Fruit fly (Drosophila melanogaster) whole organism, prepupa: Measurements from ENCODE around the gene CG13707.

Experiments
- CG16779 ChIP-seq: fragments of 200-800 bp; sonication (Bioruptor generic); optimal IDR thresholded peaks from 3 replicates; lab custom pipeline; 2017; ENCODE audit warnings: missing biosample characterization, mild to moderate bottlenecking, missing genetic modification characterization
- CG6854 ChIP-seq: fragments of 200-800 bp; sonication (Bioruptor generic); optimal IDR thresholded peaks from 2 replicates; lab custom pipeline; 2017; ENCODE audit warnings: missing biosample characterization, mild to moderate bottlenecking, missing genetic modification characterization
- CG7368 ChIP-seq: fragments of 200-800 bp; sonication (Bioruptor generic); optimal IDR thresholded peaks from 3 replicates; lab custom pipeline; 2016; ENCODE audit warnings: missing biosample characterization, missing genetic modification characterization
- CG8119 ChIP-seq: fragments of 200-800 bp; sonication (Bioruptor generic); IDR thresholded peaks from 3 replicates; pipeline ENCODE4 v1.3.6; 2022; ENCODE audit warnings: missing biosample characterization, missing genetic modification characterization
- Eip93F ChIP-seq: fragments of 200-800 bp; sonication (Bioruptor generic); optimal IDR thresholded peaks from 2 replicates; lab custom pipeline; 2016; ENCODE audit warnings: missing biosample characterization, mild to moderate bottlenecking, missing genetic modification characterization
- Ets21C ChIP-seq: fragments of 200-800 bp; sonication (Bioruptor generic); optimal IDR thresholded peaks from 3 replicates; lab custom pipeline; 2016; ENCODE audit warnings: missing biosample characterization, missing genetic modification characterization
- Gug ChIP-seq: fragments of 200-800 bp; sonication (Bioruptor generic); IDR thresholded peaks from 2 replicates; pipeline ENCODE4 v1.3.6; 2022; ENCODE audit warnings: missing biosample characterization, missing genetic modification characterization
- Hr39 ChIP-seq: fragments of 200-800 bp; sonication (Bioruptor generic); optimal IDR thresholded peaks from 2 replicates; lab custom pipeline; 2016; ENCODE audit warnings: missing biosample characterization, missing genetic modification characterization
- eg ChIP-seq: fragments of 200-800 bp; sonication (Bioruptor generic); IDR thresholded peaks from 3 replicates; pipeline ENCODE4 v1.3.6; 2022; ENCODE audit warnings: missing biosample characterization, missing genetic modification characterization
- esn ChIP-seq: fragments of 200-800 bp; sonication (Bioruptor generic); optimal IDR thresholded peaks from 2 replicates; lab custom pipeline; 2016; ENCODE audit warnings: missing biosample characterization, mild to moderate bottlenecking, missing genetic modification characterization, moderate library complexity
- fd59A ChIP-seq: fragments of 200-800 bp; sonication (Bioruptor generic); optimal IDR thresholded peaks from 2 replicates; lab custom pipeline; 2017; ENCODE audit warnings: missing biosample characterization, mild to moderate bottlenecking, missing genetic modification characterization, missing genetic modification reagents
- spab ChIP-seq: fragments of 200-800 bp; sonication (Bioruptor generic); optimal IDR thresholded peaks from 2 replicates; lab custom pipeline; 2017; ENCODE audit warnings: missing biosample characterization, mild to moderate bottlenecking, missing genetic modification characterization, missing genetic modification reagents
- ss ChIP-seq, 2 experiments: fragments of 200-800 bp; sonication (Bioruptor generic); optimal IDR thresholded peaks; 2 replicates in 1 of 2; 3 replicates in 1 of 2; lab custom pipeline; 2017 to 2018; ENCODE audit warnings: mild to moderate bottlenecking in 2 of 2, missing biosample characterization in 2 of 2, missing genetic modification characterization in 2 of 2, moderate library complexity in 1 of 2

DNA sequence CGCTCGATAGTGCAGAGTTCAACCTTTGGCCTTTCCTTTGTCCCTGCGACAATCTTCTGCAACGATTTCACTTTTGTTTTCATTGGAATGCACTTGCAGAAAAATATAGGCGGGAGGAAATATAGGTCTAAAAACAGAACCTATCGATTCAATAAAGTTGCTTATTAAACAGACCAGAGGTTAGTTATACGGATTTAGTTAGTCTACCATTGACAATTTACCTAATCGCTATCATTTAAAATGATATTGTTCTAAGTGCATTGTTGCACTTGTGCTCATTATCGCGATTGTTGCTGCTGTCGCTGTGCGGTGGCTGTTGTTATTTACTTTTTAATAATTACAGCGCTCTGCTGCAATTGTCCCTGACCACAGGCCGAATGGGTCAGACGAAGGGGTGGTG is 3.6 kb downstream of the CG13707 start:
- TF ChIP-seq CG7368 (GFP tag; lab: Kevin White, UChicago) (peak; percentile 67), CG6854 (GFP tag; lab: Kevin White, UChicago) (no peak), Hr39 (GFP tag; lab: Kevin White, UChicago) (peak; percentile 51), CG16779 (tag; lab: Kevin White, UChicago) (peak; percentile 67), spab (GFP tag; lab: Kevin White, UChicago) (peak; percentile 76), esn (GFP tag; lab: Kevin White, UChicago) (peak; percentile 60), ss (GFP tag; optimal IDR thresholded peaks at IDR 0.05; lab: Kevin White, UChicago) (peak; percentile 34 to 76), Eip93F (GFP tag; lab: Kevin White, UChicago) (no peak), fd59A (GFP tag; lab: Kevin White, UChicago) (peak; percentile 74), Ets21C (GFP tag; lab: Kevin White, UChicago) (peak; percentile 23), Gug (GFP tag; lab: Robert Waterston, UW) (peak; percentile 48; the same call in 1 of the 2 replicates), CG8119 (GFP tag; lab: Robert Waterston, UW) (peak; percentile 65), eg (GFP tag; lab: Robert Waterston, UW) (peak; percentile 72)
